Fruit fly (Drosophila melanogaster) whole organism, embryonic: ENCODE data around the gene Patj.

ENCODE experiments used
- Abd-B ChIP-seq: fragments of 200-800 bp; sonication (Bioruptor generic); optimal IDR thresholded peaks from 2 replicates; lab custom pipeline; 2018; ENCODE audit warnings: missing biosample characterization, mild to moderate bottlenecking, missing genetic modification characterization, moderate library complexity
- Ada2b ChIP-seq: fragments of 200-800 bp; sonication (Bioruptor generic); IDR thresholded peaks from 2 replicates; pipeline ENCODE4 v1.3.6; 2022; ENCODE audit warnings: missing biosample characterization, missing genetic modification characterization
- Bgb ChIP-seq: fragments of 200-800 bp; sonication (Bioruptor generic); IDR thresholded peaks from 2 replicates; pipeline ENCODE4 v1.3.6; 2022; ENCODE audit warnings: missing biosample characterization, missing genetic modification characterization; ENCODE audit not compliant: partially characterized antibody
- CG10147 ChIP-seq: fragments of 200-800 bp; sonication (Bioruptor generic); optimal IDR thresholded peaks from 2 replicates; lab custom pipeline; 2019; ENCODE audit warnings: missing biosample characterization, mild to moderate bottlenecking, missing genetic modification characterization, moderate library complexity
- CG10267 ChIP-seq: fragments of 200-800 bp; sonication (Bioruptor generic); optimal IDR thresholded peaks from 2 replicates; lab custom pipeline; 2018; ENCODE audit warnings: missing biosample characterization, mild to moderate bottlenecking, missing genetic modification characterization, moderate library complexity
- CG10565 ChIP-seq: fragments of 200-800 bp; sonication (Bioruptor generic); optimal IDR thresholded peaks from 3 replicates; lab custom pipeline; 2016; ENCODE audit warnings: missing biosample characterization, mild to moderate bottlenecking, missing genetic modification characterization
- CG11093 ChIP-seq: fragments of 200-800 bp; sonication (Bioruptor generic); IDR thresholded peaks from 3 replicates; pipeline ENCODE4 v1.3.6; 2022; ENCODE audit warnings: missing biosample characterization, missing genetic modification characterization
- CG11723 ChIP-seq: fragments of 200-800 bp; sonication (Bioruptor generic); optimal IDR thresholded peaks from 2 replicates; lab custom pipeline; 2017; ENCODE audit warnings: missing biosample characterization, mild to moderate bottlenecking, missing genetic modification characterization
- CG12071 ChIP-seq: fragments of 200-800 bp; sonication (Bioruptor generic); optimal IDR thresholded peaks from 3 replicates; lab custom pipeline; 2018; ENCODE audit warnings: missing biosample characterization, mild to moderate bottlenecking, missing genetic modification characterization
- CG12155 ChIP-seq: fragments of 200-800 bp; sonication (Bioruptor generic); optimal IDR thresholded peaks from 3 replicates; lab custom pipeline; 2016; ENCODE audit warnings: missing biosample characterization, missing genetic modification characterization
- CG14050 ChIP-seq: fragments of 200-800 bp; sonication (Bioruptor generic); IDR thresholded peaks from 3 replicates; pipeline ENCODE4 v1.3.6; 2022; ENCODE audit warnings: missing biosample characterization, missing genetic modification characterization
- CG1529 ChIP-seq: fragments of 200-800 bp; sonication (Bioruptor generic); optimal IDR thresholded peaks from 3 replicates; lab custom pipeline; 2018; ENCODE audit warnings: missing biosample characterization, missing genetic modification characterization
- CG15601 ChIP-seq: fragments of 200-800 bp; sonication (Bioruptor generic); optimal IDR thresholded peaks from 3 replicates; lab custom pipeline; 2019; ENCODE audit warnings: missing biosample characterization, mild to moderate bottlenecking, missing genetic modification characterization, moderate library complexity
- CG16815 ChIP-seq: fragments of 200-800 bp; sonication (Bioruptor generic); optimal IDR thresholded peaks from 3 replicates; lab custom pipeline; 2017; ENCODE audit warnings: missing biosample characterization, mild to moderate bottlenecking, missing genetic modification characterization
- CG17829 ChIP-seq: fragments of 200-800 bp; optimal IDR thresholded peaks from 2 replicates; lab custom pipeline; 2019; ENCODE audit warnings: missing biosample characterization, mild to moderate bottlenecking, missing genetic modification characterization, moderate library complexity
- CG17912 ChIP-seq: fragments of 200-800 bp; sonication (Bioruptor generic); optimal IDR thresholded peaks from 2 replicates; lab custom pipeline; 2018; ENCODE audit warnings: missing biosample characterization, mild to moderate bottlenecking, missing genetic modification characterization
- CG30403 ChIP-seq: fragments of 200-800 bp; sonication (Bioruptor generic); optimal IDR thresholded peaks from 3 replicates; lab custom pipeline; 2016; ENCODE audit warnings: missing biosample characterization, missing genetic modification characterization
- CG31365 ChIP-seq: fragments of 200-800 bp; sonication (Bioruptor generic); optimal IDR thresholded peaks from 2 replicates; lab custom pipeline; 2018; ENCODE audit warnings: missing biosample characterization, mild to moderate bottlenecking, missing genetic modification characterization
- CG34376 ChIP-seq: fragments of 200-800 bp; sonication (Bioruptor generic); optimal IDR thresholded peaks from 2 replicates; lab custom pipeline; 2018; ENCODE audit warnings: missing biosample characterization, mild to moderate bottlenecking, missing genetic modification characterization
- CG4424 ChIP-seq: fragments of 200-800 bp; sonication (Bioruptor generic); optimal IDR thresholded peaks from 3 replicates; lab custom pipeline; 2016; ENCODE audit warnings: missing biosample characterization, missing genetic modification characterization
- CG5953 ChIP-seq: fragments of 200-800 bp; sonication (Bioruptor generic); IDR thresholded peaks from 2 replicates; pipeline ENCODE4 v1.3.6; 2022; ENCODE audit warnings: missing biosample characterization, missing genetic modification characterization
- CG6272 ChIP-seq: fragments of 200-800 bp; sonication (Bioruptor generic); IDR thresholded peaks from 2 replicates; pipeline ENCODE4 v1.3.6; 2022; ENCODE audit warnings: missing biosample characterization, missing genetic modification characterization
- CG7963 ChIP-seq: fragments of 200-800 bp; sonication (Bioruptor generic); IDR thresholded peaks from 3 replicates; pipeline ENCODE4 v1.3.6; 2022; ENCODE audit warnings: missing biosample characterization, missing genetic modification characterization; ENCODE audit not compliant: partially characterized antibody
- CG8944 ChIP-seq: fragments of 200-800 bp; sonication (Bioruptor generic); optimal IDR thresholded peaks from 3 replicates; lab custom pipeline; 2016; ENCODE audit warnings: missing biosample characterization, missing genetic modification characterization
- CG9797 ChIP-seq: fragments of 200-800 bp; sonication (Bioruptor generic); optimal IDR thresholded peaks from 3 replicates; lab custom pipeline; 2018; ENCODE audit warnings: missing biosample characterization, mild to moderate bottlenecking, missing genetic modification characterization
- CkIIα-i1 ChIP-seq: fragments of 200-800 bp; sonication (Bioruptor generic); IDR thresholded peaks from 2 replicates; pipeline ENCODE4 v1.3.6; 2022; ENCODE audit warnings: missing biosample characterization, missing genetic modification characterization
- Dip3 ChIP-seq: fragments of 200-800 bp; sonication (Bioruptor generic); optimal IDR thresholded peaks from 3 replicates; lab custom pipeline; 2016; ENCODE audit warnings: missing biosample characterization, missing genetic modification characterization
- H15 ChIP-seq: fragments of 200-800 bp; sonication (Bioruptor generic); IDR thresholded peaks from 3 replicates; pipeline ENCODE4 v1.3.6; 2022; ENCODE audit warnings: missing biosample characterization, missing genetic modification characterization
- HmgD ChIP-seq: fragments of 200-800 bp; sonication (Bioruptor generic); optimal IDR thresholded peaks from 3 replicates; lab custom pipeline; 2016; ENCODE audit warnings: missing biosample characterization, missing genetic modification characterization
- Hr78 ChIP-seq, 2 experiments: fragments of 200-800 bp in 1 of 2; fragments of >200 bp in 1 of 2; sonication (Bioruptor generic) in 1 of 2; optimal IDR thresholded peaks; 2 replicates each; lab custom pipeline; 2017 to 2019; ENCODE audit warnings: missing biosample characterization in 2 of 2, missing genetic modification characterization in 2 of 2, mild to moderate bottlenecking in 1 of 2, moderate library complexity in 1 of 2
- Max ChIP-seq: fragments of 200-800 bp; sonication (Bioruptor generic); optimal IDR thresholded peaks from 2 replicates; lab custom pipeline; 2016; ENCODE audit warnings: missing biosample characterization, mild to moderate bottlenecking, missing genetic modification characterization
- Meics ChIP-seq: fragments of 200-800 bp; sonication (Bioruptor generic); optimal IDR thresholded peaks from 2 replicates; lab custom pipeline; 2017; ENCODE audit warnings: missing biosample characterization, mild to moderate bottlenecking, missing genetic modification characterization
- Pdp1 ChIP-seq, 2 experiments: fragments of 200-800 bp; sonication (Bioruptor generic); optimal IDR thresholded peaks; 3 replicates each; lab custom pipeline; 2016; ENCODE audit warnings: missing biosample characterization in 2 of 2, missing genetic modification characterization in 2 of 2, mild to moderate bottlenecking in 1 of 2, moderate library complexity in 1 of 2
- Side ChIP-seq: fragments of 200-800 bp; sonication (Bioruptor generic); optimal IDR thresholded peaks from 2 replicates; lab custom pipeline; 2016; ENCODE audit warnings: missing biosample characterization, missing genetic modification characterization
- Sry-δ ChIP-seq: fragments of 200-800 bp; sonication (Bioruptor generic); optimal IDR thresholded peaks from 2 replicates; lab custom pipeline; 2016; ENCODE audit warnings: missing biosample characterization, missing genetic modification characterization
- crp ChIP-seq, 2 experiments: fragments of 200-800 bp; sonication (Bioruptor generic); optimal IDR thresholded peaks; 2 replicates in 1 of 2; 3 replicates in 1 of 2; lab custom pipeline; 2017; ENCODE audit warnings: missing biosample characterization in 2 of 2, missing genetic modification characterization in 2 of 2, mild to moderate bottlenecking in 1 of 2, moderate library complexity in 1 of 2
- disco-r ChIP-seq: fragments of 200-800 bp; sonication (Bioruptor generic); optimal IDR thresholded peaks from 2 replicates; lab custom pipeline; 2016; ENCODE audit warnings: missing biosample characterization, missing genetic modification characterization
- dm ChIP-seq: fragments of 200-800 bp; sonication (Bioruptor generic); optimal IDR thresholded peaks from 3 replicates; lab custom pipeline; 2016; ENCODE audit warnings: missing biosample characterization, missing genetic modification characterization
- dysf ChIP-seq: fragments of 200-800 bp; sonication (Bioruptor generic); IDR thresholded peaks from 3 replicates; pipeline ENCODE4 v1.3.6; 2022; ENCODE audit warnings: missing biosample characterization, missing genetic modification characterization
- ftz-f1 ChIP-seq: fragments of 200-800 bp; sonication (Bioruptor generic); optimal IDR thresholded peaks from 2 replicates; lab custom pipeline; 2016; ENCODE audit warnings: missing biosample characterization, missing genetic modification characterization
- gfzf ChIP-seq: fragments of 200-800 bp; sonication (Bioruptor generic); optimal IDR thresholded peaks from 2 replicates; lab custom pipeline; 2016; ENCODE audit warnings: missing biosample characterization, mild to moderate bottlenecking, missing genetic modification characterization, moderate library complexity
- insv ChIP-seq, 2 experiments: fragments of 200-800 bp; sonication (Bioruptor generic); optimal IDR thresholded peaks; 3 replicates each; lab custom pipeline; 2016 to 2018; ENCODE audit warnings: missing biosample characterization in 2 of 2, missing genetic modification characterization in 2 of 2
- klu ChIP-seq: fragments of 200-800 bp; sonication (Bioruptor generic); IDR thresholded peaks from 2 replicates; pipeline ENCODE4 v1.3.6; 2022; ENCODE audit warnings: missing biosample characterization, missing genetic modification characterization
- lab ChIP-seq: fragments of 200-800 bp; sonication (Bioruptor generic); optimal IDR thresholded peaks from 3 replicates; lab custom pipeline; 2017; ENCODE audit warnings: missing biosample characterization, missing genetic modification characterization, mild to moderate bottlenecking, moderate library complexity, missing genetic modification reagents
- lbe ChIP-seq: fragments of 200-800 bp; sonication (Bioruptor generic); optimal IDR thresholded peaks from 2 replicates; lab custom pipeline; 2016; ENCODE audit warnings: missing biosample characterization, mild to moderate bottlenecking, missing genetic modification characterization
- row ChIP-seq: fragments of 200-800 bp; sonication (Bioruptor generic); IDR thresholded peaks from 3 replicates; pipeline ENCODE4 v1.3.6; 2022; ENCODE audit warnings: missing biosample characterization, missing genetic modification characterization
- schlank ChIP-seq: fragments of 200-800 bp; sonication (Bioruptor generic); optimal IDR thresholded peaks from 2 replicates; lab custom pipeline; 2018; ENCODE audit warnings: missing biosample characterization, mild to moderate bottlenecking, missing genetic modification characterization
- slbo ChIP-seq: fragments of 200-800 bp; sonication (Bioruptor generic); IDR thresholded peaks from 2 replicates; pipeline ENCODE4 v1.3.6; 2022; ENCODE audit warnings: missing biosample characterization, missing genetic modification characterization
- so ChIP-seq: fragments of 200-800 bp; sonication (Bioruptor generic); IDR thresholded peaks from 3 replicates; pipeline ENCODE4 v1.3.6; 2022; ENCODE audit warnings: missing biosample characterization, missing genetic modification characterization
- tap ChIP-seq: fragments of 200-800 bp; optimal IDR thresholded peaks from 3 replicates; lab custom pipeline; 2019; ENCODE audit warnings: missing biosample characterization, mild to moderate bottlenecking, missing genetic modification characterization, moderate library complexity
- trh ChIP-seq: fragments of 200-800 bp; sonication (Bioruptor generic); optimal IDR thresholded peaks from 2 replicates; lab custom pipeline; 2016; ENCODE audit warnings: missing biosample characterization, missing genetic modification characterization
- unpg ChIP-seq: fragments of 200-800 bp; sonication (Bioruptor generic); optimal IDR thresholded peaks from 3 replicates; lab custom pipeline; 2018; ENCODE audit warnings: missing biosample characterization, mild to moderate bottlenecking, missing genetic modification characterization, moderate library complexity

Patj gene

dm6 chr3L:1798649-1799048 is at the start of gene Patj (continued):
- no peak for TF ChIP-seq H15 (GFP tag; lab: Robert Waterston, UW)
- TF ChIP-seq CG1529 = no peak
- peak; percentile 2 for TF ChIP-seq CG10267
- no peak for TF ChIP-seq disco-r (GFP tag; lab: Kevin White, UChicago)
- peak; percentile 81 to 97 for TF ChIP-seq crp (GFP tag; optimal IDR thresholded peaks at IDR 0.05; lab: Kevin White, UChicago)
- TF ChIP-seq HmgD (GFP tag; lab: Kevin White, UChicago) = no peak
- TF ChIP-seq insv (GFP tag; optimal IDR thresholded peaks at IDR 0.05; lab: Kevin White, UChicago) = no peak
- peak; percentile 48 for TF ChIP-seq Sry-δ
- TF ChIP-seq CG7963 (GFP tag; lab: Robert Waterston, UW) = no peak
- no peak; the same call in 1 of the 2 replicates for TF ChIP-seq Bgb (GFP tag; lab: Robert Waterston, UW)
- TF ChIP-seq CG11723 = no peak
- TF ChIP-seq CG10147 (GFP tag; lab: Kevin White, UChicago) = no peak
- no peak for TF ChIP-seq CG31365
- no peak for TF ChIP-seq Max (GFP tag; lab: Kevin White, UChicago)
- no peak for TF ChIP-seq lbe (GFP tag; lab: Kevin White, UChicago)
- no peak for TF ChIP-seq CG17829 (tag; lab: Kevin White, UChicago)
- TF ChIP-seq CG34376 = no peak
- TF ChIP-seq Abd-B = no peak
- TF ChIP-seq CG11093 (GFP tag; lab: Robert Waterston, UW) = no peak
- TF ChIP-seq dysf = no peak
- TF ChIP-seq Pdp1 (GFP tag; optimal IDR thresholded peaks at IDR 0.05; lab: Kevin White, UChicago) = peak in 1 of 2 experiments; percentile 28
- TF ChIP-seq ftz-f1 (GFP tag; lab: Kevin White, UChicago) = no peak
- no peak for TF ChIP-seq Dip3 (GFP tag; lab: Kevin White, UChicago)
- no peak for TF ChIP-seq CG15601
- no peak for TF ChIP-seq lab (GFP tag; lab: Kevin White, UChicago)
- TF ChIP-seq slbo (GFP tag; lab: Robert Waterston, UW) = no peak
- TF ChIP-seq gfzf (GFP tag; lab: Kevin White, UChicago) = peak; percentile 34
- no peak for TF ChIP-seq CG12155
- TF ChIP-seq Hr78 (GFP tag; optimal IDR thresholded peaks at IDR 0.05; lab: Kevin White, UChicago) = no peak
- TF ChIP-seq CG17912 (GFP tag; lab: Kevin White, UChicago) = no peak
- TF ChIP-seq klu (GFP tag; lab: Robert Waterston, UW) = no peak
- TF ChIP-seq CG16815 (GFP tag; lab: Kevin White, UChicago) = no peak
- no peak; the same call in 2 of the 3 replicates for TF ChIP-seq row (GFP tag; lab: Robert Waterston, UW)
- TF ChIP-seq CG10565 (GFP tag; lab: Kevin White, UChicago) = no peak
- no peak for TF ChIP-seq schlank
- TF ChIP-seq dm (GFP tag; lab: Kevin White, UChicago) = no peak
- TF ChIP-seq CG4424 (GFP tag; lab: Kevin White, UChicago) = no peak
- TF ChIP-seq so (GFP tag; lab: Robert Waterston, UW) = no peak
- TF ChIP-seq CG5953 (GFP tag; lab: Robert Waterston, UW) = no peak
- TF ChIP-seq trh (GFP tag; lab: Kevin White, UChicago) = no peak
- TF ChIP-seq Side (GFP tag; lab: Kevin White, UChicago) = no peak
- TF ChIP-seq CG8944 = no peak
- no peak for TF ChIP-seq CG12071 (GFP tag; lab: Kevin White, UChicago)
- TF ChIP-seq CG9797 (GFP tag; lab: Kevin White, UChicago) = peak; percentile 24
- no peak for TF ChIP-seq CG6272 (GFP tag; lab: Robert Waterston, UW)
- no peak for TF ChIP-seq tap (tag; lab: Kevin White, UChicago)
- no peak for TF ChIP-seq CG30403 (GFP tag; lab: Kevin White, UChicago)
- no peak for TF ChIP-seq Ada2b (GFP tag; lab: Robert Waterston, UW)
- TF ChIP-seq unpg = no peak
- no peak for TF ChIP-seq CG14050 (GFP tag; lab: Robert Waterston, UW)
- no peak for TF ChIP-seq Meics
- no peak for TF ChIP-seq CkIIα-i1 (GFP tag; lab: Robert Waterston, UW)
